Fruit fly (Drosophila melanogaster): Measurements from ENCODE around the gene Dus4.
A peak's percentile ranks its signal among the peaks of the same experiment; 100 is the strongest.

Dus4 gene

dm6 chr2L:19093868-19094267 is 30.8 kb downstream of the Dus4 start:
- TF ChIP-seq Bteb2 (GFP tag; optimal IDR thresholded peaks at IDR 0.05): no peak
- TF ChIP-seq Dref (GFP tag; IDR thresholded peaks at IDR 0.05): no peak
- TF ChIP-seq CG12391 (tag; optimal IDR thresholded peaks at IDR 0.05): no peak
- no peak for TF ChIP-seq CG8478 (optimal IDR thresholded peaks at IDR 0.05)
- TF ChIP-seq ci (GFP tag; IDR thresholded peaks at IDR 0.05): no peak
- TF ChIP-seq CG1233 (GFP tag; optimal IDR thresholded peaks at IDR 0.05): no peak
- no peak for TF ChIP-seq ara (GFP tag; IDR thresholded peaks at IDR 0.05)
- TF ChIP-seq CG3838 (GFP tag; optimal IDR thresholded peaks at IDR 0.05): no peak
- TF ChIP-seq sug (tag; optimal IDR thresholded peaks at IDR 0.05): no peak
- TF ChIP-seq CG8359 (GFP tag; optimal IDR thresholded peaks at IDR 0.05; ENCODE audit: borderline replicate concordance): no peak
- no peak for TF ChIP-seq fd102C (GFP tag; optimal IDR thresholded peaks at IDR 0.05)
- no peak for TF ChIP-seq nom (GFP tag; optimal IDR thresholded peaks at IDR 0.05)
- TF ChIP-seq CG11398 (GFP tag; optimal IDR thresholded peaks at IDR 0.05): no peak
- no peak for TF ChIP-seq emc (GFP tag; optimal IDR thresholded peaks at IDR 0.05)
- TF ChIP-seq tna (GFP tag; IDR thresholded peaks at IDR 0.05; ENCODE audit: partially characterized antibody): no peak
- no peak for TF ChIP-seq gcm2 (GFP tag; optimal IDR thresholded peaks at IDR 0.05)
- peak; percentile 42; the same call in 1 of the 2 replicates for TF ChIP-seq seq (GFP tag; IDR thresholded peaks at IDR 0.05)
- no peak for TF ChIP-seq sr (GFP tag; IDR thresholded peaks at IDR 0.05)
- no peak for TF ChIP-seq CG15479 (GFP tag; optimal IDR thresholded peaks at IDR 0.05)
- TF ChIP-seq HmgD (GFP tag; optimal IDR thresholded peaks at IDR 0.05): no peak
- TF ChIP-seq chinmo (GFP tag; IDR thresholded peaks at IDR 0.05; ENCODE audit: partially characterized antibody): 0 out of 4 replicates have a peak, but pooled peaks have one; percentile 12
- TF ChIP-seq hbn (GFP tag; IDR thresholded peaks at IDR 0.05; ENCODE audit: partially characterized antibody): no peak
- TF ChIP-seq CG13775 (GFP tag; optimal IDR thresholded peaks at IDR 0.05): no peak
- no peak for TF ChIP-seq Ssrp (tag; optimal IDR thresholded peaks at IDR 0.05)
- TF ChIP-seq lilli (GFP tag; optimal IDR thresholded peaks at IDR 0.05): no peak
- TF ChIP-seq Doc2 (GFP tag; IDR thresholded peaks at IDR 0.05): no peak
- no peak for TF ChIP-seq ttk (GFP tag; IDR thresholded peaks at IDR 0.05)
- TF ChIP-seq crol (GFP tag; IDR thresholded peaks at IDR 0.05): 0 out of 2 replicates have a peak, but pooled peaks have one; percentile 8
- no peak for TF ChIP-seq CG16813 (GFP tag; IDR thresholded peaks at IDR 0.05; ENCODE audit: partially characterized antibody)
- TF ChIP-seq abd-A (tag; optimal IDR thresholded peaks at IDR 0.05): peak; percentile 93
- no peak for TF ChIP-seq gem (tag; optimal IDR thresholded peaks at IDR 0.05)
- no peak for TF ChIP-seq br (optimal IDR thresholded peaks at IDR 0.05)
- TF ChIP-seq scrt (GFP tag; optimal IDR thresholded peaks at IDR 0.05): no peak
- TF ChIP-seq wek (GFP tag; optimal IDR thresholded peaks at IDR 0.05): no peak
- TF ChIP-seq CG11247 (GFP tag; IDR thresholded peaks at IDR 0.05): no peak
- no peak for TF ChIP-seq CrebB (tag; optimal IDR thresholded peaks at IDR 0.05)
- TF ChIP-seq Gsc (GFP tag; IDR thresholded peaks at IDR 0.05): no peak
- TF ChIP-seq Mrtf (GFP tag; IDR thresholded peaks at IDR 0.05): 0 out of 3 replicates have a peak, but pooled peaks have one; percentile 13
- TF ChIP-seq B-H1 (GFP tag; IDR thresholded peaks at IDR 0.05): no peak
- TF ChIP-seq CG11456 (GFP tag; IDR thresholded peaks at IDR 0.05): no peak
- no peak for TF ChIP-seq Nf-YA (GFP tag; IDR thresholded peaks at IDR 0.05)
- TF ChIP-seq CG13894 (tag; optimal IDR thresholded peaks at IDR 0.05): peak; percentile 13
- TF ChIP-seq CG2678 (tag; optimal IDR thresholded peaks at IDR 0.05): no peak
- peak; percentile 74 for TF ChIP-seq Nf-YC (tag; optimal IDR thresholded peaks at IDR 0.05)
- TF ChIP-seq CG10462 (GFP tag; optimal IDR thresholded peaks at IDR 0.05): no peak
- TF ChIP-seq Nf-YB (GFP tag; optimal IDR thresholded peaks at IDR 0.05): peak; percentile 52
- no peak for TF ChIP-seq MBD-R2 (GFP tag; IDR thresholded peaks at IDR 0.05)
- no peak for TF ChIP-seq CG8089 (GFP tag; optimal IDR thresholded peaks at IDR 0.05)
- TF ChIP-seq cato (GFP tag; optimal IDR thresholded peaks at IDR 0.05; ENCODE audit: borderline replicate concordance): no peak
- TF ChIP-seq Deaf1 (tag; optimal IDR thresholded peaks at IDR 0.05): peak; percentile 40
- 0 out of 3 replicates have a peak, but pooled peaks have one; percentile 25 for TF ChIP-seq CG11093 (GFP tag; IDR thresholded peaks at IDR 0.05)

Data from whole organism, embryonic.